Fruit fly (Drosophila melanogaster) whole organism: ENCODE data around the gene CG9641.

ENCODE experiments used
- EcR ChIP-seq, 2 experiments: fragments of >200 bp; optimal IDR thresholded peaks; 2 replicates each; lab custom pipeline; 2017; ENCODE audit warnings: missing biosample characterization in 2 of 2, missing genetic modification characterization in 2 of 2, missing genetic modification reagents in 2 of 2
- psq ChIP-seq: fragments of >200 bp; optimal IDR thresholded peaks from 2 replicates; lab custom pipeline; 2017

DNA sequence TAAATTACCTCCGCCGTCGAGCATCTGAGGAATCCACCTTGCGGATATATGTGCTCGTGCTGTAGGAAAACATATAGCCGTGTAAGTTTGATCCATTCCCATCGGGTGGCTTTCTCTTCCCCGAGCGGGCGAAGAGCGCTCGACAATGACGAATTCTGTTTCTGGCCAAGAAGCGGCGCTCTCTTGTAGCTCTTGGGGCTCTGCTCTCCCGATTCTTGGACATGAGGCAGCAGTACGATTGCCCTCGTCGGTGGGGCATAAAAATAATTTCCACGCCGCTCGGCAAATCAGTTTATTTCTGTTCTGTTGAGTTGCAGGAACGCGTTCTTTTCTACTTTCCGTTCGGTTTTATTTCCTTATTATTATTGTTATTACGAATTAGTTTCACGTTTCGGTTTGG lies 17.8 kb downstream of the CG9641 start:
- TF ChIP-seq EcR (GFP tag; optimal IDR thresholded peaks at IDR 0.05; lab: Kevin White, UChicago), result no peak
- no peak for TF ChIP-seq psq (lab: Kevin White, UChicago)
